Fruit fly (Drosophila melanogaster): ENCODE data around the gene CG7115.

Gene CG7115

dm6 chr2L:7849472-7849871, 28.5 kb downstream of the CG7115 start:
- TF ChIP-seq foxo (GFP tag; optimal IDR thresholded peaks at IDR 0.05), result peak in 1 of 2 experiments; percentile 1
- no peak for TF ChIP-seq N (GFP tag; optimal IDR thresholded peaks at IDR 0.05)

DNA sequence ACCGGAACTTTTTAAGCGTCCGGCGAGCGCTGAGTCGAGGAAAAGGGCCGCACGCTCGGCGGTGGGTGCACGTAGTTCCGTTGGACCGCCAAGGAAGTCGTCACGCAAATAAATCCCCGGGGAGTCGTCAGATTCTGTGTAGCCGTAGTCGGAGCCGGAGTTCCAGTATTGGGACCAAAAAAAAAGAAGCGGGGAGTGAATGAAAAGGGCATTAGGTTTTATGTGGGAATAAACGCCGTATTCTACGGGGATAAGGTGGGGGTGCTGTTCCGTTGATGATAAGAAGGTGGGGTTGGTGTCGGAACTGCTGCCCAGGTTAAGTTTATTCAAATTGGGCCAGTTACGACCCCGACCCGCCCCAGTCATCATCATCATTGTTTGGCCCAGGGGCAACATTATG, 29.5 kb downstream of the CG7115 start:
- no peak for TF ChIP-seq fru (GFP tag; optimal IDR thresholded peaks at IDR 0.05)
- no peak for TF ChIP-seq Dfd (GFP tag; optimal IDR thresholded peaks at IDR 0.05)
- no peak for TF ChIP-seq Hr78 (GFP tag; optimal IDR thresholded peaks at IDR 0.05)
- no peak for TF ChIP-seq woc (GFP tag; optimal IDR thresholded peaks at IDR 0.05)
- TF ChIP-seq HLH106 (tag; optimal IDR thresholded peaks at IDR 0.05), result no peak
- no peak for TF ChIP-seq N (GFP tag; optimal IDR thresholded peaks at IDR 0.05)
- TF ChIP-seq brk (GFP tag; optimal IDR thresholded peaks at IDR 0.05), result no peak
- TF ChIP-seq jim (GFP tag; optimal IDR thresholded peaks at IDR 0.05), result no peak
- no peak for TF ChIP-seq pan (optimal IDR thresholded peaks at IDR 0.05)
- TF ChIP-seq foxo (GFP tag; optimal IDR thresholded peaks at IDR 0.05), result no peak
- no peak for TF ChIP-seq dsf (GFP tag; optimal IDR thresholded peaks at IDR 0.05; ENCODE audit: borderline replicate concordance)
- TF ChIP-seq sage (GFP tag; optimal IDR thresholded peaks at IDR 0.05), result no peak
- TF ChIP-seq Vsx2 (GFP tag; optimal IDR thresholded peaks at IDR 0.05; ENCODE audit: partially characterized antibody), result no peak

DNA sequence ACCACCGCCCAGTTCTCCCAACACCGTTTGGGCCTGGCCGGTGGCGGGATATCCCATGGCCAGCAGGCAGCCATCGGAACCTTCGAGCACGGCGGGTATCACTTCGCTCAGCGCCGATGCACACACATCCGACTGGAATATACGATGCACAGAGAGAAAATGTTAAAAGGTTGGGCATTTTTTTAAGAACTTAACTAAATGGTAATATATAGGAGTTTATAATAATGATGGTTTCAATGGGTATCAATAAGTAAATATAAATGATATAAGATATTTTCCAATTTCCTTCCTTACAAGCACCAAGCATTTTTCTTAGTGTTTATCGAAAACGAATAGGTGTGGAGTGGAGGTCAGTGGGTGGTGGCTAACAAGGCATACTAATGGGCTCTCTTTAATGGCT, 30.7 kb downstream of the CG7115 start:
- TF ChIP-seq jim (GFP tag; optimal IDR thresholded peaks at IDR 0.05) (no peak), usp (GFP tag; optimal IDR thresholded peaks at IDR 0.05) (no peak), pan (optimal IDR thresholded peaks at IDR 0.05) (no peak)

- no peak for TF ChIP-seq Mio (GFP tag; optimal IDR thresholded peaks at IDR 0.05)
- TF ChIP-seq OdsH (GFP tag; optimal IDR thresholded peaks at IDR 0.05), result no peak
- no peak for TF ChIP-seq Hr78 (GFP tag; optimal IDR thresholded peaks at IDR 0.05)
- TF ChIP-seq Dif (GFP tag; optimal IDR thresholded peaks at IDR 0.05; ENCODE audit: partially characterized antibody), result no peak
- no peak for TF ChIP-seq N (GFP tag; optimal IDR thresholded peaks at IDR 0.05)
- TF ChIP-seq Sp1 (GFP tag; optimal IDR thresholded peaks at IDR 0.05), result no peak
- no peak for TF ChIP-seq Rel (GFP tag; optimal IDR thresholded peaks at IDR 0.05)
- TF ChIP-seq Rel (tag; optimal IDR thresholded peaks at IDR 0.05), result no peak
- no peak for TF ChIP-seq GATAd (GFP tag; optimal IDR thresholded peaks at IDR 0.05)
- no peak for TF ChIP-seq ey (GFP tag; optimal IDR thresholded peaks at IDR 0.05)
- no peak for TF ChIP-seq jim (GFP tag; optimal IDR thresholded peaks at IDR 0.05)
- no peak for TF ChIP-seq woc (GFP tag; optimal IDR thresholded peaks at IDR 0.05)
- no peak for TF ChIP-seq Jra (GFP tag; optimal IDR thresholded peaks at IDR 0.05)
- no peak for TF ChIP-seq foxo (GFP tag; optimal IDR thresholded peaks at IDR 0.05)
- TF ChIP-seq rgr (GFP tag; optimal IDR thresholded peaks at IDR 0.05), result no peak
- TF ChIP-seq CG32264 (GFP tag; optimal IDR thresholded peaks at IDR 0.05), result no peak
- no peak for TF ChIP-seq fru (GFP tag; optimal IDR thresholded peaks at IDR 0.05)
- no peak for TF ChIP-seq brk (GFP tag; optimal IDR thresholded peaks at IDR 0.05)
- no peak for TF ChIP-seq pan (optimal IDR thresholded peaks at IDR 0.05)
Observed at dm6 chr2L:7855108-7855507, 34.2 kb downstream of the CG7115 start, which contains the start of gene CG14535. Gene CG14535, minus strand, starts transcription at chr2L:7855475.

dm6 chr2L:7856380-7857127, 35.6 kb downstream of the CG7115 start, which contains the start of gene lectin-28C:
Gene lectin-28C, plus strand, starts transcription at chr2L:7857077.
- TF ChIP-seq Myc (optimal IDR thresholded peaks at IDR 0.05) (peak; percentile 86), Vsx2 (GFP tag; optimal IDR thresholded peaks at IDR 0.05; ENCODE audit: partially characterized antibody) (peak; percentile 10), foxo (GFP tag; optimal IDR thresholded peaks at IDR 0.05) (peak in 1 of 2 experiments; percentile 0)

- TF ChIP-seq fru (GFP tag; optimal IDR thresholded peaks at IDR 0.05) (no peak), dmrt93B (GFP tag; optimal IDR thresholded peaks at IDR 0.05) (no peak), woc (GFP tag; optimal IDR thresholded peaks at IDR 0.05) (no peak), N (GFP tag; optimal IDR thresholded peaks at IDR 0.05) (no peak), tai (GFP tag; optimal IDR thresholded peaks at IDR 0.05) (no peak), sv (GFP tag; optimal IDR thresholded peaks at IDR 0.05) (no peak), dl (GFP tag; optimal IDR thresholded peaks at IDR 0.05; ENCODE audit: insufficient read depth in 1 of 2, partially characterized antibody in 2 of 2) (no peak), Rel (GFP tag; optimal IDR thresholded peaks at IDR 0.05) (no peak), Rel (tag; optimal IDR thresholded peaks at IDR 0.05) (no peak), Hr83 (GFP tag; optimal IDR thresholded peaks at IDR 0.05; ENCODE audit: poor library complexity, severe bottlenecking) (no peak), Vsx2 (GFP tag; optimal IDR thresholded peaks at IDR 0.05; ENCODE audit: partially characterized antibody) (no peak), Dif (GFP tag; optimal IDR thresholded peaks at IDR 0.05; ENCODE audit: partially characterized antibody) (no peak), Mio (GFP tag; optimal IDR thresholded peaks at IDR 0.05) (no peak)
Observed at dm6 chr2L:7860739-7861138, 39.8 kb downstream of the CG7115 start, which contains the start of gene TwdlE. Gene TwdlE, minus strand, starts transcription at chr2L:7860839.
